Worm (Caenorhabditis elegans) whole organism, L4/young adult: ENCODE results near the gene dhs-30.

Experiments used
- dao-5 ChIP-seq: sonication (generic microtip); optimal IDR thresholded peaks from 2 replicates; lab custom pipeline; 2016; ENCODE audit warnings: missing genotype, missing genetic modification characterization, moderate library complexity, missing compliant biosample characterization
- him-1 ChIP-seq: sonication (generic microtip); optimal IDR thresholded peaks from 2 replicates; lab custom pipeline; 2016; ENCODE audit warnings: missing genotype, missing genetic modification reagents, missing genetic modification characterization, missing compliant biosample characterization

DNA sequence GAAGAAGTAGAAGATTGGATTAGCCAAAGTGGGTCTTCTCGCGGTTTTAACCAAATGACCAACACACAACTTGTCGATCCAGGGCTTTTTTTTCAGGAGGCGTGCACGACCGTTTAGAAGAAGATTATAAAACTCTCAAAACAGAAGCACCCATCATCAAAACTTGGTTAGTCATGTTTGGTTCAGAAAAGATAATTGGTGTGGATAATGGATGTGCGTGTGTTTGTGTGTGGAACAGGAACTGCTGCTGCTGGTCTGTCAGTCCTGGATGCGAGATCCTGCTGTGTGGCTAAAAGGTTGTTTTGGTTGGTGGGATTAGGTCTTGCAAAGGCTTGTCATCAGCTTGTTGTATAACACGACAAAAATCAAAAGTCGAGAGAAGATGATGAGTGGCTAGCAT, 32.2 kb downstream of the dhs-30 start:
- no peak for TF ChIP-seq him-1 (tag; lab: Kevin White, UChicago)
- no peak for TF ChIP-seq dao-5
